Worm (Caenorhabditis elegans): Measurements from ENCODE around the gene F01E11.18.

DNA sequence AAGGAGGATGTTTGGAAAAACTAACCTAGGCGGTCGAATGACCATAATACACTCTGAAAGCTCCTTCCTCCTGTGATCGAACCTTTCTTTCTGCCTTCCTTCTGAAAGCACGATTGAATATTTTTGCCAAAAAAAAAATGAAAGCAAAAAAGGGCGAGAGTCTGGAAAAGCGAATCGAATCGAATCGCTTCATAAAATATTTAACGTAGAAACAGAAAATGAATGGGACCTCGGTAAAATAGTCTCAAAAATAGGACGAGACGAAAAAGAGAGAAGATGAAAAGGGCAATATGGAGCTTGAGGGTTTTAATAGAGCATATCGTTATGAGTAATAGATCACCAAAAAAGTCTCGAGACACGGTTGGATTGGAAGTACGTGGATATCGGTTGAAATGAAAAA is 33.1 kb upstream of the F01E11.18 start, which contains the start of gene inx-1:
- no peak for TF ChIP-seq lin-14 (GFP tag; optimal IDR thresholded peaks at IDR 0.05)
- no peak for TF ChIP-seq nhr-76 (tag; optimal IDR thresholded peaks at IDR 0.05)
- TF ChIP-seq ama-1 (optimal IDR thresholded peaks at IDR 0.05), result no peak
- no peak for TF ChIP-seq ceh-82 (tag; optimal IDR thresholded peaks at IDR 0.05)
- TF ChIP-seq xbp-1 (tag; optimal IDR thresholded peaks at IDR 0.05), result no peak
- no peak for TF ChIP-seq elt-2 (tag; optimal IDR thresholded peaks at IDR 0.05)
- TF ChIP-seq ceh-88 (GFP tag; IDR thresholded peaks at IDR 0.05), result no peak
- no peak for TF ChIP-seq fkh-10 (GFP tag; optimal IDR thresholded peaks at IDR 0.05)
- TF ChIP-seq tbx-2 (tag; optimal IDR thresholded peaks at IDR 0.05), result no peak
- TF ChIP-seq nhr-11 (tag; optimal IDR thresholded peaks at IDR 0.05), result no peak

Measured in whole organism, L1 larva.